Fruit fly (Drosophila melanogaster) Kc167 (cell line): ENCODE measurements around the gene CG5850.

ENCODE experiments used
- Myc ChIP-seq: fragments of >200 bp; optimal IDR thresholded peaks from 2 replicates; lab custom pipeline; 2017; ENCODE audit warnings: missing external identifiers
- Sin3A ChIP-seq: fragments of >200 bp; optimal IDR thresholded peaks from 2 replicates; lab custom pipeline; 2018; ENCODE audit warnings: missing external identifiers
- h ChIP-seq: fragments of >200 bp; optimal IDR thresholded peaks from 3 replicates; lab custom pipeline; 2018; ENCODE audit warnings: missing external identifiers
- insv ChIP-seq: fragments of >200 bp; optimal IDR thresholded peaks from 3 replicates; lab custom pipeline; 2018; ENCODE audit warnings: missing external identifiers
- psq ChIP-seq: fragments of >200 bp; optimal IDR thresholded peaks from 2 replicates; lab custom pipeline; 2017; ENCODE audit warnings: missing external identifiers
- ttk ChIP-seq: sonication (Bioruptor generic); optimal IDR thresholded peaks from 2 replicates; lab custom pipeline; 2017; ENCODE audit warnings: missing external identifiers

The CG5850 gene

dm6 chr2L:9988201-9988990 lies 24.6 kb upstream of the CG5850 start:
- TF ChIP-seq h (lab: Kevin White, UChicago) (no peak), insv (lab: Kevin White, UChicago) (no peak), psq (no peak), ttk (lab: Kevin White, UChicago) (no peak), Myc (no peak), Sin3A (lab: Kevin White, UChicago) (no peak)

- TF ChIP-seq Sin3A (lab: Kevin White, UChicago), result no peak
- no peak for TF ChIP-seq h (lab: Kevin White, UChicago)
- TF ChIP-seq psq, result no peak
- TF ChIP-seq insv (lab: Kevin White, UChicago), result no peak
- TF ChIP-seq ttk (lab: Kevin White, UChicago), result no peak
- TF ChIP-seq Myc, result no peak
Observed at dm6 chr2L:9986402-9987350, 22.9 kb upstream of the CG5850 start.

- TF ChIP-seq Sin3A (lab: Kevin White, UChicago) (no peak), ttk (lab: Kevin White, UChicago) (no peak), insv (lab: Kevin White, UChicago) (no peak), Myc (no peak), h (lab: Kevin White, UChicago) (no peak), psq (no peak)
Observed at dm6 chr2L:9984078-9984772, 20.5 kb upstream of the CG5850 start, which contains the start of gene bib. bib (plus strand) TSS chr2L:9984645.

dm6 chr2L:9982516-9982915 lies 18.8 kb upstream of the CG5850 start:
- no peak for TF ChIP-seq Sin3A (lab: Kevin White, UChicago)
- no peak for TF ChIP-seq insv (lab: Kevin White, UChicago)
- no peak for TF ChIP-seq psq
- no peak for TF ChIP-seq Myc
- no peak for TF ChIP-seq ttk (lab: Kevin White, UChicago)
- no peak for TF ChIP-seq h (lab: Kevin White, UChicago)

dm6 chr2L:9981809-9982208 lies 18.1 kb upstream of the CG5850 start:
- TF ChIP-seq psq (no peak), insv (lab: Kevin White, UChicago) (no peak), h (lab: Kevin White, UChicago) (no peak), Myc (no peak), Sin3A (lab: Kevin White, UChicago) (no peak), ttk (lab: Kevin White, UChicago) (no peak)

dm6 chr2L:9972624-9973023 lies 8.9 kb upstream of the CG5850 start:
- TF ChIP-seq ttk (lab: Kevin White, UChicago) (no peak), insv (lab: Kevin White, UChicago) (no peak), Myc (no peak), h (lab: Kevin White, UChicago) (no peak), Sin3A (lab: Kevin White, UChicago) (no peak), psq (no peak)

dm6 chr2L:9968201-9968727 lies 4.5 kb upstream of the CG5850 start:
- TF ChIP-seq insv (lab: Kevin White, UChicago) (no peak), Sin3A (lab: Kevin White, UChicago) (no peak), ttk (lab: Kevin White, UChicago) (no peak), psq (no peak), Myc (no peak), h (lab: Kevin White, UChicago) (no peak)

- TF ChIP-seq h (lab: Kevin White, UChicago) (no peak), insv (lab: Kevin White, UChicago) (no peak), Sin3A (lab: Kevin White, UChicago) (no peak), psq (no peak), Myc (no peak)
Observed at dm6 chr2L:9966983-9967737, 3.4 kb upstream of the CG5850 start, which contains the start of the genes Dref and RpL13. Dref (minus strand) TSS chr2L:9967229. RpL13 (plus strand) TSS chr2L:9967313.

dm6 chr2L:9960758-9961157 lies 3.0 kb downstream of the CG5850 start:
- TF ChIP-seq Myc (no peak), insv (lab: Kevin White, UChicago) (no peak), h (lab: Kevin White, UChicago) (no peak), psq (no peak), ttk (lab: Kevin White, UChicago) (no peak)

dm6 chr2L:9956993-9957652 lies 6.6 kb downstream of the CG5850 start, which contains the start of the genes CG4658 and CG5846:
CG4658 (plus strand) TSS chr2L:9957132.
CG5846 (minus strand) TSS chr2L:9957237.
- TF ChIP-seq ttk (lab: Kevin White, UChicago) (no peak), Sin3A (lab: Kevin White, UChicago) (no peak), h (lab: Kevin White, UChicago) (no peak), psq (no peak)
